Worm (Caenorhabditis elegans) whole organism, young adult: ENCODE measurements around the gene kin-9.

Experiments used
- B0035.1 ChIP-seq: sonication (generic microtip); optimal IDR thresholded peaks from 2 replicates; lab custom pipeline; 2016; ENCODE audit warnings: missing genetic modification characterization, mild to moderate bottlenecking, missing compliant biosample characterization, missing genotype, missing genetic modification reagents
- F10E7.11 ChIP-seq: sonication (generic microtip); optimal IDR thresholded peaks from 2 replicates; lab custom pipeline; 2017; ENCODE audit warnings: mild to moderate bottlenecking, missing genetic modification characterization, moderate library complexity, missing compliant biosample characterization
- F57C9.4 ChIP-seq: sonication (generic microtip); optimal IDR thresholded peaks from 2 replicates; lab custom pipeline; 2017; ENCODE audit warnings: mild to moderate bottlenecking, missing genetic modification characterization, missing compliant biosample characterization
- Y79H2A.3 ChIP-seq: fragments of 200-800 bp; sonication (Bioruptor generic); conservative IDR thresholded peaks from 2 replicates; pipeline ENCODE4 v1.3.6; 2022; ENCODE audit warnings: missing genetic modification reagents, missing genetic modification characterization, missing compliant biosample characterization
- ama-1 ChIP-seq, 3 experiments: fragments of 150-350 bp in 1 of 3; sonication (generic microtip) in 2 of 3; optimal IDR thresholded peaks; 2 replicates each; lab custom pipeline; 2014 to 2018; ENCODE audit warnings: missing biosample characterization in 2 of 3, missing genetic modification characterization in 2 of 3, missing genetic modification reagents in 2 of 3
- aptf-3 ChIP-seq: fragments of 200-800 bp; sonication (Bioruptor generic); IDR thresholded peaks from 2 replicates; pipeline ENCODE4 v1.3.6; 2022; ENCODE audit warnings: missing genetic modification characterization, missing compliant biosample characterization
- atf-7 ChIP-seq: sonication (generic microtip); optimal IDR thresholded peaks from 2 replicates; lab custom pipeline; 2017; ENCODE audit warnings: mild to moderate bottlenecking, missing genetic modification characterization, missing compliant biosample characterization
- attf-3 ChIP-seq: fragments of 200-800 bp; sonication (Bioruptor generic); conservative IDR thresholded peaks from 2 replicates; pipeline ENCODE4 v1.3.6; 2022; ENCODE audit warnings: missing genetic modification reagents, missing genetic modification characterization, missing compliant biosample characterization
- attf-6 ChIP-seq: fragments of 200-800 bp; sonication (Bioruptor generic); IDR thresholded peaks from 2 replicates; pipeline ENCODE4 v1.3.6; 2022; ENCODE audit warnings: missing genetic modification reagents, missing genetic modification characterization, missing compliant biosample characterization
- bed-2 ChIP-seq: fragments of 200-800 bp; sonication (Bioruptor generic); IDR thresholded peaks from 2 replicates; pipeline ENCODE4 v1.3.6; 2022; ENCODE audit warnings: missing genetic modification reagents, missing genetic modification characterization, missing compliant biosample characterization
- ccch-3 ChIP-seq: fragments of 200-800 bp; sonication (Bioruptor generic); optimal IDR thresholded peaks from 2 replicates; lab custom pipeline; 2018; ENCODE audit warnings: mild to moderate bottlenecking, missing genetic modification characterization, missing compliant biosample characterization
- ceh-100 ChIP-seq: fragments of 200-800 bp; sonication (Bioruptor generic); IDR thresholded peaks from 2 replicates; pipeline ENCODE4 v1.3.6; 2022; ENCODE audit warnings: missing genetic modification reagents, missing genetic modification characterization, missing compliant biosample characterization
- ceh-27 ChIP-seq: fragments of 200-800 bp; sonication (Bioruptor generic); optimal IDR thresholded peaks from 2 replicates; lab custom pipeline; 2018; ENCODE audit warnings: mild to moderate bottlenecking, missing genetic modification characterization, moderate library complexity, missing compliant biosample characterization
- ceh-91 ChIP-seq: fragments of 200-800 bp; sonication (Bioruptor generic); IDR thresholded peaks from 2 replicates; pipeline ENCODE4 v1.3.6; 2022; ENCODE audit warnings: missing genetic modification reagents, missing genetic modification characterization, missing compliant biosample characterization
- chd-7 ChIP-seq: sonication (generic microtip); optimal IDR thresholded peaks from 2 replicates; lab custom pipeline; 2016; ENCODE audit warnings: mild to moderate bottlenecking, missing genetic modification characterization, moderate library complexity, missing compliant biosample characterization
- dox-1 ChIP-seq: fragments of 200-800 bp; sonication (Bioruptor generic); IDR thresholded peaks from 2 replicates; pipeline ENCODE4 v1.3.6; 2022; ENCODE audit warnings: missing genetic modification reagents, missing genetic modification characterization, missing compliant biosample characterization
- dpl-1 ChIP-seq: fragments of 150-350 bp; optimal IDR thresholded peaks from 2 replicates; lab custom pipeline; 2014; ENCODE audit warnings: missing biosample characterization, missing genetic modification reagents, missing genetic modification characterization
- egl-18 ChIP-seq: fragments of 200-800 bp; sonication (Bioruptor generic); IDR thresholded peaks from 2 replicates; pipeline ENCODE4 v1.3.6; 2022; ENCODE audit warnings: missing genetic modification reagents, missing genetic modification characterization, missing compliant biosample characterization
- fkh-3 ChIP-seq: sonication (generic microtip); optimal IDR thresholded peaks from 2 replicates; lab custom pipeline; 2016; ENCODE audit warnings: mild to moderate bottlenecking, missing genetic modification characterization, missing compliant biosample characterization
- him-1 ChIP-seq: sonication (generic microtip); optimal IDR thresholded peaks from 2 replicates; lab custom pipeline; 2016; ENCODE audit warnings: missing genotype, missing genetic modification reagents, missing genetic modification characterization, missing compliant biosample characterization
- hlh-12 ChIP-seq: sonication (generic microtip); optimal IDR thresholded peaks from 2 replicates; lab custom pipeline; 2016; ENCODE audit warnings: missing genetic modification characterization, missing compliant biosample characterization
- hmg-1.2 ChIP-seq: fragments of 200-800 bp; sonication (Bioruptor generic); IDR thresholded peaks from 2 replicates; pipeline ENCODE4 v1.3.6; 2022; ENCODE audit warnings: missing genetic modification reagents, missing genetic modification characterization, missing compliant biosample characterization
- hrde-1 ChIP-seq: sonication (generic microtip); optimal IDR thresholded peaks from 2 replicates; lab custom pipeline; 2016; ENCODE audit warnings: missing genetic modification characterization, mild to moderate bottlenecking, missing compliant biosample characterization, moderate library complexity, missing genotype, missing genetic modification reagents, borderline replicate concordance
- hsf-1 ChIP-seq: fragments of 200-800 bp; sonication (Bioruptor generic); IDR thresholded peaks from 2 replicates; pipeline ENCODE4 v1.3.6; 2022; ENCODE audit warnings: missing genetic modification reagents, missing genetic modification characterization, missing compliant biosample characterization
- lag-1 ChIP-seq: fragments of 200-800 bp; sonication (Bioruptor generic); IDR thresholded peaks from 2 replicates; pipeline ENCODE4 v1.3.6; 2022; ENCODE audit warnings: missing genetic modification reagents, missing genetic modification characterization, missing compliant biosample characterization
- let-526 ChIP-seq: fragments of 200-800 bp; sonication (Bioruptor generic); IDR thresholded peaks from 2 replicates; pipeline ENCODE4 v1.3.6; 2022; ENCODE audit warnings: missing genetic modification reagents, missing genetic modification characterization, missing compliant biosample characterization
- lin-54 ChIP-seq: fragments of 200-800 bp; sonication (Bioruptor generic); optimal IDR thresholded peaks from 2 replicates; lab custom pipeline; 2018; ENCODE audit warnings: mild to moderate bottlenecking, missing genetic modification characterization, missing compliant biosample characterization
- madf-10 ChIP-seq: sonication (generic microtip); optimal IDR thresholded peaks from 2 replicates; lab custom pipeline; 2016; ENCODE audit warnings: mild to moderate bottlenecking, missing genetic modification characterization, missing compliant biosample characterization
- mcd-1 ChIP-seq: fragments of 200-800 bp; sonication (Bioruptor generic); IDR thresholded peaks from 2 replicates; pipeline ENCODE4 v1.3.6; 2022; ENCODE audit warnings: missing genetic modification reagents, missing genetic modification characterization, missing compliant biosample characterization
- mel-28 ChIP-seq: sonication (generic microtip); optimal IDR thresholded peaks from 2 replicates; lab custom pipeline; 2016; ENCODE audit warnings: borderline replicate concordance, mild to moderate bottlenecking, missing genetic modification characterization, missing compliant biosample characterization
- mes-4 ChIP-seq: sonication (generic microtip); optimal IDR thresholded peaks from 2 replicates; lab custom pipeline; 2016; ENCODE audit warnings: missing genotype, missing genetic modification characterization, missing compliant biosample characterization
- nfya-1 ChIP-seq: sonication (generic microtip); optimal IDR thresholded peaks from 2 replicates; lab custom pipeline; 2017; ENCODE audit warnings: antibody characterized with exemption, missing compliant biosample characterization, missing genetic modification characterization, borderline replicate concordance; ENCODE audit not compliant: insufficient read depth
- nhr-120 ChIP-seq: fragments of 200-800 bp; sonication (Bioruptor generic); IDR thresholded peaks from 2 replicates; pipeline ENCODE4 v1.3.6; 2022; ENCODE audit warnings: missing genetic modification characterization, missing compliant biosample characterization
- nhr-179 ChIP-seq: sonication (generic microtip); optimal IDR thresholded peaks from 2 replicates; lab custom pipeline; 2016; ENCODE audit warnings: mild to moderate bottlenecking, missing genetic modification characterization, missing compliant biosample characterization
- nhr-90 ChIP-seq: sonication (generic microtip); optimal IDR thresholded peaks from 2 replicates; lab custom pipeline; 2016; ENCODE audit warnings: missing genotype, mild to moderate bottlenecking, missing genetic modification characterization, missing compliant biosample characterization
- rcor-1 ChIP-seq: fragments of 200-800 bp; sonication (Bioruptor generic); IDR thresholded peaks from 2 replicates; pipeline ENCODE4 v1.3.6; 2022; ENCODE audit warnings: missing genetic modification reagents, missing genetic modification characterization, missing compliant biosample characterization
- rec-8 ChIP-seq, 2 experiments: sonication (generic microtip); optimal IDR thresholded peaks; 2 replicates each; lab custom pipeline; 2016; ENCODE audit warnings: mild to moderate bottlenecking in 2 of 2, missing genetic modification characterization in 2 of 2, missing genetic modification reagents in 2 of 2, missing genotype in 2 of 2, missing biosample characterization in 1 of 2, missing compliant biosample characterization in 1 of 2, moderate library complexity in 1 of 2
- rpc-1 ChIP-seq, 2 experiments: fragments of 150-350 bp in 1 of 2; sonication (generic microtip) in 1 of 2; optimal IDR thresholded peaks; 2 replicates each; lab custom pipeline; 2014 to 2018; ENCODE audit warnings: missing biosample characterization in 1 of 2, missing genetic modification characterization in 1 of 2, missing genetic modification reagents in 1 of 2, missing genotype in 1 of 2
- sdz-38 ChIP-seq: sonication (generic microtip); optimal IDR thresholded peaks from 2 replicates; lab custom pipeline; 2016; ENCODE audit warnings: missing genotype, missing genetic modification characterization, missing compliant biosample characterization
- somi-1 ChIP-seq: fragments of 200-800 bp; sonication (Bioruptor generic); optimal IDR thresholded peaks from 2 replicates; lab custom pipeline; 2018; ENCODE audit warnings: mild to moderate bottlenecking, missing genetic modification characterization, missing compliant biosample characterization
- sptf-2 ChIP-seq: fragments of 200-800 bp; sonication (Bioruptor generic); optimal IDR thresholded peaks from 2 replicates; lab custom pipeline; 2018; ENCODE audit warnings: mild to moderate bottlenecking, missing genetic modification characterization, missing compliant biosample characterization
- tbp1 ChIP-seq: fragments of 200-800 bp; sonication (Bioruptor generic); optimal IDR thresholded peaks from 2 replicates; lab custom pipeline; 2018; ENCODE audit warnings: mild to moderate bottlenecking, missing genetic modification characterization, missing compliant biosample characterization
- zfh-2 ChIP-seq: fragments of 200-800 bp; sonication (Bioruptor generic); conservative IDR thresholded peaks from 2 replicates; pipeline ENCODE4 v1.3.6; 2022; ENCODE audit warnings: missing genetic modification reagents, missing genetic modification characterization, missing compliant biosample characterization
- ztf-3 ChIP-seq: fragments of 200-800 bp; sonication (Bioruptor generic); optimal IDR thresholded peaks from 2 replicates; lab custom pipeline; 2018; ENCODE audit warnings: mild to moderate bottlenecking, missing genetic modification characterization, missing compliant biosample characterization

Gene kin-9

DNA sequence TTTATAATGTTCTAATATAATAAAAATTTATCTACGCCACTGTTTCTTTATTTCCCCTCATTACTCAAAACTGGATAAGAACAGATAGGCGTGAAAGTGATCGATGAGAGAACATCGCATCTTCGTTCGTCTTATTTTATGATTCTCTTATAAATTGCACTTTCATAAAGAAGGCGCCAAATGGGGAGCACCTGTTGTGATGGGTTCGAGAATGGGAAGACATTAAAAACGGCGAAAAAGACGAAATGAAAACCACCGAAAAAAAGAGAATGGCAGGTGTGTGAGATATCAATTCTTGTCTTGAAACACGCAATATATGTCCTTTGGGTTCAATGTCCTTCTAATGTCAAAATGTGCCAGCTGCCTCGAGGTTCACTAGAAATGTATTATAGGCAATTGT, 38.2 kb upstream of the kin-9 start (continued):
- TF ChIP-seq attf-3 (GFP tag; lab: Robert Waterston, UW): no peak
- no peak for TF ChIP-seq aptf-3 (GFP tag; lab: Robert Waterston, UW)
- TF ChIP-seq B0035.1 (tag; lab: Kevin White, UChicago): no peak

DNA sequence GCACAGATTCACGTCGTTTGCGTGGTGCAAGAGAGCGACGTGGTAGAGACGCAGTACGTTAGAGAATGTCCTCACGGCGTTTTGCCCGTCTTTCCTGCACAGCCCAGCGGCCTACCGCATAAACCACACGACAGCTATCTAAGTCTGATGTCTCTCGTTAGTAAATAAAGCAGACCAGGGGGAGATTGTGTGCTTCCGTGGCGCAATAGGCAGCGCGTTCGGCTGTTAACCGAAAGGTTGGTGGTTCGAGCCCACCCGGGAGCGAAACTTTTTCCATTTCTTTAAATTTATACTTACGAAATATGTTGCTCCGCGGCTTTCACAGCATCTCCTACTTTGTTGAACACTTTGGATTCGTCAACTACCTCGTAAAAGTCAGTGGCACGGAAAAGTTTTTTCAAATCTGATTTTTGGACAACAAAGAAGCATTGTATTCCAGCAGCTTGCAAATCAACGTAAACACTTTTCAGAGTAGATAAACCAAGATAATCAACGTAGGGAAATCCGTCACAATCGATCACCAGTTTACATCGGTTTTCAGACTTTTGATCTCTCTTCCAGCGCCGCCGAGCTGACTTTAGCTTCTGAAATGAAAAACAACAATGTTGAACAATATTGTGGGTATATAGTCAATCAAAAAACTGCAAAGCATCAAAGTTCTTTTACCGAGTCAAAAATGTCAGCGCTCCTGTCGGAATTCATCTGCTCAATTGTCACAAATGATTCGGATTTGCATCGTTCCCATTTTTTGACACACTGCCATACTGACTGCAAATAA, 28.0 kb upstream of the kin-9 start:
- TF ChIP-seq rec-8 (tag; optimal IDR thresholded peaks at IDR 0.05; lab: Kevin White, UChicago): peak; percentile 86 to 87
- TF ChIP-seq dox-1 (GFP tag; lab: Robert Waterston, UW): peak; percentile 94
- TF ChIP-seq hmg-1.2 (GFP tag; lab: Robert Waterston, UW): peak; percentile 93
- TF ChIP-seq hrde-1 (tag; lab: Kevin White, UChicago): peak; percentile 93
- peak; percentile 93 for TF ChIP-seq zfh-2
- TF ChIP-seq mcd-1 (GFP tag; lab: Robert Waterston, UW): no peak; the same call in 1 of the 2 replicates
- no peak for TF ChIP-seq lin-54 (GFP tag; lab: Kevin White, UChicago)
- peak; percentile 88 for TF ChIP-seq atf-7
- peak; percentile 87 for TF ChIP-seq hlh-12 (tag; lab: Kevin White, UChicago)
- peak; percentile 84 for TF ChIP-seq bed-2 (GFP tag; lab: Robert Waterston, UW)
- TF ChIP-seq ama-1 (optimal IDR thresholded peaks at IDR 0.05; lab: Kevin White, UChicago): no peak
- TF ChIP-seq ama-1 (GFP tag; optimal IDR thresholded peaks at IDR 0.05; lab: Kevin White, UChicago): peak; percentile 62 to 86
- peak; percentile 54 for TF ChIP-seq ceh-91
- peak; percentile 64; the same call in 1 of the 2 replicates for TF ChIP-seq hsf-1 (GFP tag; lab: Robert Waterston, UW)
- TF ChIP-seq mes-4: peak; percentile 66
- TF ChIP-seq him-1: peak; percentile 97
- no peak for TF ChIP-seq egl-18 (GFP tag; lab: Robert Waterston, UW)
- TF ChIP-seq mel-28: peak; percentile 74
- TF ChIP-seq madf-10 (tag; lab: Kevin White, UChicago): peak; percentile 90
- 0 out of 2 replicates have a peak, but pooled peaks have one; percentile 17 for TF ChIP-seq Y79H2A.3 (GFP tag; lab: Robert Waterston, UW)
- TF ChIP-seq fkh-3 (tag; lab: Kevin White, UChicago): peak; percentile 88
- peak; percentile 74 for TF ChIP-seq F10E7.11
- peak; percentile 89 for TF ChIP-seq somi-1 (GFP tag; lab: Kevin White, UChicago)
- TF ChIP-seq let-526 (GFP tag; lab: Robert Waterston, UW): peak; percentile 89
- TF ChIP-seq ccch-3 (GFP tag; lab: Kevin White, UChicago): peak; percentile 78
- no peak for TF ChIP-seq dpl-1 (GFP tag; lab: Kevin White, UChicago)
- peak; percentile 94 for TF ChIP-seq ceh-27
- TF ChIP-seq tbp1 (GFP tag; lab: Kevin White, UChicago): peak; percentile 93
- TF ChIP-seq lag-1 (GFP tag; lab: Robert Waterston, UW): no peak
- TF ChIP-seq nfya-1 (tag; lab: Kevin White, UChicago): no peak
- peak; percentile 98 for TF ChIP-seq rpc-1 (optimal IDR thresholded peaks at IDR 0.05; lab: Kevin White, UChicago)
- peak; percentile 94 for TF ChIP-seq rpc-1 (tag; optimal IDR thresholded peaks at IDR 0.05; lab: Kevin White, UChicago)
- TF ChIP-seq ztf-3 (GFP tag; lab: Kevin White, UChicago): peak; percentile 62
- peak; percentile 68 for TF ChIP-seq sdz-38 (tag; lab: Kevin White, UChicago)
- TF ChIP-seq nhr-179 (tag; lab: Kevin White, UChicago): peak; percentile 84
- TF ChIP-seq F57C9.4: peak; percentile 70
- peak; percentile 94; the same call in 1 of the 2 replicates for TF ChIP-seq nhr-120 (GFP tag; lab: Robert Waterston, UW)
- peak; percentile 61; the same call in 1 of the 2 replicates for TF ChIP-seq ceh-100 (GFP tag; lab: Robert Waterston, UW)
- peak; percentile 79 for TF ChIP-seq attf-6 (GFP tag; lab: Robert Waterston, UW)
- peak; percentile 95 for TF ChIP-seq chd-7 (tag; lab: Kevin White, UChicago)
- peak; percentile 70; the same call in 1 of the 2 replicates for TF ChIP-seq attf-3 (GFP tag; lab: Robert Waterston, UW)
- peak; percentile 57 for TF ChIP-seq sptf-2 (GFP tag; lab: Kevin White, UChicago)
- peak; percentile 94 for TF ChIP-seq nhr-90
- TF ChIP-seq rcor-1: peak; percentile 89
